Fruit fly (Drosophila melanogaster) whole organism, pupa: ENCODE results near the gene Prosalpha2.

Experiments
- CG10348 ChIP-seq: fragments of 200-800 bp; sonication (Bioruptor generic); IDR thresholded peaks from 2 replicates; pipeline ENCODE4 v1.3.6; 2022; ENCODE audit warnings: missing biosample characterization, missing genetic modification characterization
- CG12605 ChIP-seq: fragments of 200-800 bp; sonication (Bioruptor generic); IDR thresholded peaks from 2 replicates; pipeline ENCODE4 v1.3.6; 2022; ENCODE audit warnings: missing biosample characterization, missing genetic modification characterization
- CG13204 ChIP-seq: fragments of 200-800 bp; sonication (Bioruptor generic); optimal IDR thresholded peaks from 2 replicates; lab custom pipeline; 2018; ENCODE audit warnings: missing biosample characterization, mild to moderate bottlenecking, missing genetic modification characterization, moderate library complexity
- CG14655 ChIP-seq: fragments of 200-800 bp; sonication (Bioruptor generic); optimal IDR thresholded peaks from 3 replicates; lab custom pipeline; 2017; ENCODE audit warnings: mild to moderate bottlenecking, missing biosample characterization, missing genetic modification reagents, missing genetic modification characterization
- CG15710 ChIP-seq: fragments of 200-800 bp; sonication (Bioruptor generic); optimal IDR thresholded peaks from 2 replicates; lab custom pipeline; 2018; ENCODE audit warnings: missing biosample characterization, mild to moderate bottlenecking, missing genetic modification characterization, moderate library complexity
- CG17806 ChIP-seq: fragments of 200-800 bp; sonication (Bioruptor generic); optimal IDR thresholded peaks from 2 replicates; lab custom pipeline; 2018; ENCODE audit warnings: missing biosample characterization, mild to moderate bottlenecking, missing genetic modification characterization, moderate library complexity
- CG32121 ChIP-seq: fragments of 200-800 bp; sonication (Bioruptor generic); IDR thresholded peaks from 2 replicates; pipeline ENCODE4 v1.3.6; 2022; ENCODE audit warnings: missing biosample characterization, missing genetic modification characterization
- CG34367 ChIP-seq: fragments of 200-800 bp; sonication (Bioruptor generic); optimal IDR thresholded peaks from 2 replicates; lab custom pipeline; 2018; ENCODE audit warnings: missing biosample characterization, mild to moderate bottlenecking, missing genetic modification characterization
- CG4496 ChIP-seq: fragments of 200-800 bp; sonication (Bioruptor generic); IDR thresholded peaks from 3 replicates; pipeline ENCODE4 v1.3.6; 2022; ENCODE audit warnings: missing biosample characterization, missing genetic modification characterization
- CG8159 ChIP-seq: fragments of 200-800 bp; sonication (Bioruptor generic); optimal IDR thresholded peaks from 3 replicates; lab custom pipeline; 2018; ENCODE audit warnings: missing biosample characterization, mild to moderate bottlenecking, missing genetic modification characterization, moderate library complexity
- CG8301 ChIP-seq: fragments of 200-800 bp; sonication (Bioruptor generic); optimal IDR thresholded peaks from 2 replicates; lab custom pipeline; 2018; ENCODE audit warnings: missing biosample characterization, mild to moderate bottlenecking, missing genetic modification characterization
- CG9948 ChIP-seq: fragments of 200-800 bp; sonication (Bioruptor generic); optimal IDR thresholded peaks from 2 replicates; lab custom pipeline; 2018; ENCODE audit warnings: missing biosample characterization, mild to moderate bottlenecking, missing genetic modification characterization, moderate library complexity
- D1 ChIP-seq: fragments of 200-800 bp; sonication (Bioruptor generic); optimal IDR thresholded peaks from 2 replicates; lab custom pipeline; 2018; ENCODE audit warnings: missing biosample characterization, mild to moderate bottlenecking, missing genetic modification characterization, moderate library complexity
- EcR ChIP-seq: fragments of 200-800 bp; sonication (Bioruptor generic); optimal IDR thresholded peaks from 3 replicates; lab custom pipeline; 2019; ENCODE audit warnings: missing biosample characterization, missing genetic modification characterization, mild to moderate bottlenecking, moderate library complexity, missing genetic modification reagents
- Ets98B ChIP-seq: fragments of 200-800 bp; sonication (Bioruptor generic); IDR thresholded peaks from 2 replicates; pipeline ENCODE4 v1.3.6; 2022; ENCODE audit warnings: missing biosample characterization, missing genetic modification characterization
- Pif1A ChIP-seq: fragments of 200-800 bp; sonication (Bioruptor generic); optimal IDR thresholded peaks from 3 replicates; lab custom pipeline; 2016; ENCODE audit warnings: missing biosample characterization, missing genetic modification characterization
- Snoo ChIP-seq: fragments of 200-800 bp; sonication (Bioruptor generic); optimal IDR thresholded peaks from 3 replicates; lab custom pipeline; 2017; ENCODE audit warnings: missing biosample characterization, mild to moderate bottlenecking, missing genetic modification characterization, inconsistent platforms
- fd96Ca ChIP-seq: fragments of 200-800 bp; sonication (Bioruptor generic); IDR thresholded peaks from 3 replicates; pipeline ENCODE4 v1.3.6; 2022; ENCODE audit warnings: missing biosample characterization, missing genetic modification characterization
- gl ChIP-seq: fragments of 200-800 bp; sonication (Bioruptor generic); optimal IDR thresholded peaks from 2 replicates; lab custom pipeline; 2018; ENCODE audit warnings: missing biosample characterization, mild to moderate bottlenecking, missing genetic modification characterization
- rn ChIP-seq: fragments of 200-800 bp; sonication (Bioruptor generic); IDR thresholded peaks from 2 replicates; pipeline ENCODE4 v1.3.6; 2022; ENCODE audit warnings: missing biosample characterization, missing genetic modification characterization

Gene Prosalpha2

DNA sequence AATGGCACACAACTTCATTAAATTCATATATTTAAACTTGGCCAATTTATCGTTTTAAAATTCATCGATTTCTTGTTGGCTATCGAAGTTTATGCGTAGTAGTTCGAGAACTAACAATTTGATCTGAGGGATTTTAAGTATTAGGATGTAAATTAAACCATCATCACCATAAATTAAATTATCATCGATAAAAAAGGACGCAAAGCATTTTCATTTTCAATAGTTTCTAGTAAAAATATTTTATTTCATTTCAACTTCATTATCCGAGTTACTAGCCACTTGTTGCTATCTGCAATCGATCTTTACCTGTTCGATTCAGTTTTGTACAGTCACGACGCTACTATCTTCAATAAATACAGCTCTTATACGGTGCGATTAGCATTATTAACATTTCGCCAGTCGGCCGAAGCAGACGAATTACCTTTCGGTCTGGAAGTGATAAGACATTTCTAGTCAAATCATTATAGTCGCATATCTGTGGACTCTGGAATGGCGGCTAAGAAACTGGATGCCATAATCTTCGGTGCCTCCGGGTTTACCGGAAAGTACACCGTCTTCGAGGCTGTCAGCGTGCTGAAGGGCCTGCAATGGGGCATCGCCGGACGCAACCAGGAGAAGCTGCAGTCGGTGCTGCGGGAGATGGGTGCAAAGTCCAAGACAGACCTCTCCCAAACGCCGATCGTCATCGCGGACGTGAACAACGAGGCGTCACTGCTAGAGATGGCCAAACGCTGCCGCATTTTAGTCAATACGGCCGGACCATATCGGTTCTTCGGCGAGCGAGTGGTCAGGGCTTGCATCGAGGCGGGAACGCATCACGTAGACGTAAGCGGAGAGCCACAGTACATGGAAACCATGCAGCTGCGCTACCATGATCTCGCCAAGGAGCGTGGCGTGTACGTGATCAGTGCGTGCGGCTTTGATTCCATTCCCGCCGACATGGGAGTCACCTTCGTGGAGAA lies 24.6 kb upstream of the Prosalpha2 start, which contains the start of gene CG5167:
CG5167 (plus strand) TSS at position 298 of the 962 bp plus-strand sequence.
- TF ChIP-seq CG34367 (tag; lab: Kevin White, UChicago): peak; percentile 40
- peak; percentile 62 for TF ChIP-seq CG8301 (tag; lab: Kevin White, UChicago)
- TF ChIP-seq Pif1A (GFP tag; lab: Kevin White, UChicago): no peak
- TF ChIP-seq D1 (tag; lab: Kevin White, UChicago): no peak
- peak; percentile 15 for TF ChIP-seq CG8159 (tag; lab: Kevin White, UChicago)
- TF ChIP-seq rn (GFP tag; lab: Robert Waterston, UW): no peak
- TF ChIP-seq fd96Ca (GFP tag; lab: Robert Waterston, UW): peak; percentile 64; the same call in 2 of the 3 replicates
- peak; percentile 85 for TF ChIP-seq CG12605 (GFP tag; lab: Robert Waterston, UW)
- peak; percentile 51 for TF ChIP-seq Ets98B
- peak; percentile 11 for TF ChIP-seq CG17806 (tag; lab: Kevin White, UChicago)
- TF ChIP-seq CG32121 (GFP tag; lab: Robert Waterston, UW): no peak; the same call in 1 of the 2 replicates
- no peak for TF ChIP-seq CG4496 (GFP tag; lab: Robert Waterston, UW)
- peak; percentile 13 for TF ChIP-seq Snoo (tag; lab: Kevin White, UChicago)
- no peak for TF ChIP-seq EcR (GFP tag; lab: Kevin White, UChicago)
- TF ChIP-seq CG15710 (tag; lab: Kevin White, UChicago): no peak
- peak; percentile 54 for TF ChIP-seq CG13204 (GFP tag; lab: Kevin White, UChicago)
- peak; percentile 88 for TF ChIP-seq gl
- TF ChIP-seq, all 21 proteins: peak for 10

DNA sequence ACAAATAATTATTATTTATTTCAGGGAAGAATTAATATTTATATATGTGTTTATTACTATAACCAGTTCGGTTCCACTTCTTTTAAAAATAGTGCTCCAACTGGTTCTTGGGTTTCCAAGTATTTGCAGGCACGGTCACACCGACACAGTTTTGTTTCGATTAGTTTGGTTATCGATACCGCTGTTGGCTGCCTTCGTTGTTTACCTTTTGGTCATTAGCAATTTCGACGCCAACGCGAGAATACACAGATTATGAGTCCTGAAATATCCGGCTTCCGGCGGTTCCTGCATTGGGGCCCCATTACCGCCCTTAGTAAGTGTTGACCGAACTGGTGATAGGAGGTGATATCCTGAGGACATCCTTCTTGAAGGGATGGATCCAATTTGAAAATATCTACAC lies 23.0 kb upstream of the Prosalpha2 start, which contains the start of gene CG5196:
CG5196 (plus strand) TSS at position 157 of the 400 bp plus-strand sequence.
- TF ChIP-seq CG34367 (tag; lab: Kevin White, UChicago) (no peak), EcR (GFP tag; lab: Kevin White, UChicago) (peak; percentile 14), Pif1A (GFP tag; lab: Kevin White, UChicago) (no peak), CG9948 (tag; lab: Kevin White, UChicago) (no peak), CG4496 (GFP tag; lab: Robert Waterston, UW) (no peak), D1 (tag; lab: Kevin White, UChicago) (no peak)

DNA sequence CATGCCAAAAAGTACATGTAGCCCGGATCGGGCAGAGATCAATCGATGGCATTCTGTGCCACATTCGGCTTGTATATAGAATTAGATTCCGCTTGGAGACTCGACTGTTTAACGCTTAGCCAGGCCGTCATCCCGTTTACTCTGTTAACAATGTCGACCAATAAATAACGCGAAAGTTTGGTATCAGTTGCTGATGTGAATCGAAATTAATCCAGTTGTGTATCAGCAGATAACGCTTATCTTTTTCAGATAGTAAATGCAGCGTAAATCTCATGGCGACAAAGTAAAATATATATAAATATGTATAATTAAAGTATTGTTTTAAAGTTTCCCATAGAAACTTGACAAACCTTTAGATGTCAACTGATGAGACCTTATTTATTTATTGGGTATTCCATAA lies 19.7 kb upstream of the Prosalpha2 start:
- TF ChIP-seq CG8301 (tag; lab: Kevin White, UChicago) (no peak), CG14655 (GFP tag; lab: Kevin White, UChicago) (no peak), EcR (GFP tag; lab: Kevin White, UChicago) (no peak), CG8159 (tag; lab: Kevin White, UChicago) (no peak), CG17806 (tag; lab: Kevin White, UChicago) (no peak), CG15710 (tag; lab: Kevin White, UChicago) (no peak), CG9948 (tag; lab: Kevin White, UChicago) (no peak), gl (no peak), CG32121 (GFP tag; lab: Robert Waterston, UW) (no peak), rn (GFP tag; lab: Robert Waterston, UW) (no peak), D1 (tag; lab: Kevin White, UChicago) (no peak), CG10348 (no peak)
- TF ChIP-seq, all 21 proteins: peak for 0

DNA sequence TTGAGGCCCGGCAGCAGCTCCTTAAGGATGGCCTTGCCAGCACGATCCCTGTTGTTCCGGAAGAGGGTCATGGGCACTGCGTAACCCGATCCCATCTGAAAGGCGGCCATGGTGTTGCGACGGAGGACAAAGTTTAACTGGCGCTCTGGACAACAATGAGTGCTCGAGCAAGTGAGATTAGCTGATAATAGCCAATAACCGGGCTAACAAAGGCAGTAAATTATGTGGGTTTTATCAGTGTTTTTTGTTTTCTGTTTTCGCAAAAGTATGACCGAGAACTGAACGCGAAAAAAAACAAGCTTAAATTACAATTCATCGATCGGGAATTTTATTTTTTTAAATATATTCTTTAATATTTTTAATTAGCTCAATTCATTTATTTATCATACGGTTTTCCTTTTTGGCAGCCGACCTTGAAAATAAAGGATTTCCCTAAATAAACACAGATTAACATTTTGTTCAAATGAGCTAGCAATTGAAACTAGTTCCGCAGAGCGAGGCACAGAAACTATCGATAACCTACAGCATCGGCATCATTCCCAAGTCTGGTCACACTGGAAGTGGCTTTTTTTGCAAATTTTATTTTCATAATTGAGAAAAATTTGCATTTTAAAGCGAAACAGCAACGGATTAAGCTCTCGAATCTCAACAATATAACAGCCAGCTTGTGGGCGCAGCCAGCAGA lies 17.7 kb upstream of the Prosalpha2 start, which contains the start of the genes Dip-C and pps:
Dip-C (minus strand) TSS at position 486 of the 685 bp plus-strand sequence.
pps (plus strand) TSS at position 555 of the 685 bp plus-strand sequence.
- peak; percentile 24 for TF ChIP-seq EcR (GFP tag; lab: Kevin White, UChicago)
- TF ChIP-seq CG9948 (tag; lab: Kevin White, UChicago): no peak

DNA sequence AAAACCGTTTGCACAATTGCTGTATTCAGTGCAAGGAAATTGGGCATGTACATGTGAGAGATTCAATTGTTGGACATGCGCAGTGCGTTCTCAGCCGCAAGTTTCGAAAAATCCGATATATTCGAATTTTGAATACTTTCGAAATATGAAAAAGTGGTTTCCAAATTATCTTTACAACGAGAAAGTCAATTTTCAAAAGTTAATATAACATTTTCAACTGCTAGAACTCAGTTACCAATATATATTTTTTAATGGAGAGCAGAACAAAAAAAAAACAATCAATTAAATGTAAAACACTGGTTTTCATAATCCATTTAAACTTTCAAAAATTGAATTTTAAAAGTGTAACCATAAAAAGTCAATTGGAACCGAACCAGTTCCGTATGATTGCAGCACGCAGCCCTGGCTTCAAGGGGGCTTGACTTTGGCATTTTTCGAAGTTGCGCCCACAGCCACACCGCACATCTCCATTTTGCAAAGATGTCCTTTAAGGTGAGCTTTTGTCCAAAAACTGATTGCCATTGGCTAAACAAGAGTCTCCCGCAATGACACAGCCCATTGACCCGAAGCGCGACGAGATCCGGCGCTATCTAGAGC lies 8.6 kb upstream of the Prosalpha2 start, which contains the start of the genes Scgbeta and CG17202:
Scgbeta (minus strand) TSS at position 51 of the 597 bp plus-strand sequence.
CG17202 (plus strand) TSS at position 390 of the 597 bp plus-strand sequence.
- TF ChIP-seq CG14655 (GFP tag; lab: Kevin White, UChicago) (no peak), Ets98B (peak; percentile 22; the same call in 1 of the 2 replicates)

DNA sequence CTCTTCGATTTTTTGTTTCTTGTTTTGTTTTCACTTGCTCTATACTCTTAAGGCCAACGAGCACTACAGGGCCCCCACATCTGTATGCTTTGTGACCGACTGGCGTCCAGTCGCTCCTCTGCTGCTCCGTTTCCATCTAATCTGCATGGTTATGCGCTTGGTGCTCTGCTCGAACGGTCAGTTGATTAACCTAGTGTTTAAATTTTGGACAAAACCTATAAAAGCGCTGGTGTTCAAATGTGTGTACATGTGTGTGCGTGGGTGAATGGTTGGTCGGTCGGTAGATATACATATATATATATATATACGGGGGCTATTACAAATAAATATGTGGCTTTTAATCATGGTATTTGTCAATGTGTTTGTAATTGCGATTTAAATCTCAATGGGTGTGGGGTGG lies 7.1 kb upstream of the Prosalpha2 start:
- no peak for TF ChIP-seq CG13204 (GFP tag; lab: Kevin White, UChicago)
- peak; percentile 2 for TF ChIP-seq EcR (GFP tag; lab: Kevin White, UChicago)
- TF ChIP-seq fd96Ca (GFP tag; lab: Robert Waterston, UW): no peak
